Worm (Caenorhabditis elegans) whole organism, L1 larva: ENCODE results near the gene C16D9.4.

Source experiments
- egl-27 ChIP-seq, 2 experiments: fragments of 150-350 bp in 1 of 2; sonication (generic microtip); optimal IDR thresholded peaks; 3 replicates each; lab custom pipeline; 2017 to 2018; ENCODE audit warnings: missing biosample characterization in 2 of 2, missing genetic modification characterization in 2 of 2, missing genetic modification reagents in 2 of 2
- ets-5 ChIP-seq: fragments of 200-800 bp; sonication (Bioruptor generic); IDR thresholded peaks from 2 replicates; pipeline ENCODE4 v1.3.6; 2022; ENCODE audit warnings: missing genetic modification characterization, missing compliant biosample characterization
- lin-15B ChIP-seq: fragments of 150-350 bp; sonication (generic microtip); optimal IDR thresholded peaks from 3 replicates; lab custom pipeline; 2014; ENCODE audit warnings: missing biosample characterization, missing genetic modification characterization
- mdl-1 ChIP-seq, 2 experiments: fragments of 150-350 bp; optimal IDR thresholded peaks; 2 replicates each; lab custom pipeline; 2014 to 2017; ENCODE audit warnings: missing biosample characterization in 2 of 2, missing genetic modification characterization in 2 of 2, inconsistent platforms in 1 of 2
- nhr-11 ChIP-seq: fragments of 150-350 bp; optimal IDR thresholded peaks from 2 replicates; lab custom pipeline; 2014; ENCODE audit warnings: missing biosample characterization, missing genetic modification characterization
- zag-1 ChIP-seq: fragments of 150-350 bp; optimal IDR thresholded peaks from 2 replicates; lab custom pipeline; 2014; ENCODE audit warnings: missing biosample characterization, missing genetic modification characterization
- ztf-11 ChIP-seq, 2 experiments: sonication (generic microtip); optimal IDR thresholded peaks; 2 replicates each; lab custom pipeline; 2016 to 2017; ENCODE audit warnings: missing genetic modification characterization in 2 of 2, missing biosample characterization in 1 of 2, missing compliant biosample characterization in 1 of 2

- TF ChIP-seq lin-15B (tag; lab: Kevin White, UChicago) = no peak
- no peak for TF ChIP-seq ztf-11 (tag; optimal IDR thresholded peaks at IDR 0.05; lab: Kevin White, UChicago)
- no peak for TF ChIP-seq mdl-1 (tag; optimal IDR thresholded peaks at IDR 0.05; lab: Kevin White, UChicago)
- TF ChIP-seq egl-27 (tag; optimal IDR thresholded peaks at IDR 0.05; lab: Kevin White, UChicago) = no peak
- TF ChIP-seq nhr-11 (tag; lab: Kevin White, UChicago) = no peak
- no peak for TF ChIP-seq zag-1 (tag; lab: Kevin White, UChicago)
- no peak for TF ChIP-seq ets-5 (GFP tag; lab: Robert Waterston, UW)
Observed at ce11 chrV:8251075-8251474, 8.4 kb upstream of the C16D9.4 start.
